Worm (Caenorhabditis elegans) whole organism, L4/young adult: ENCODE data around the gene nhr-205.

ENCODE experiments used
- dao-5 ChIP-seq: sonication (generic microtip); optimal IDR thresholded peaks from 2 replicates; lab custom pipeline; 2016; ENCODE audit warnings: missing genotype, missing genetic modification characterization, moderate library complexity, missing compliant biosample characterization
- him-1 ChIP-seq: sonication (generic microtip); optimal IDR thresholded peaks from 2 replicates; lab custom pipeline; 2016; ENCODE audit warnings: missing genotype, missing genetic modification reagents, missing genetic modification characterization, missing compliant biosample characterization

DNA sequence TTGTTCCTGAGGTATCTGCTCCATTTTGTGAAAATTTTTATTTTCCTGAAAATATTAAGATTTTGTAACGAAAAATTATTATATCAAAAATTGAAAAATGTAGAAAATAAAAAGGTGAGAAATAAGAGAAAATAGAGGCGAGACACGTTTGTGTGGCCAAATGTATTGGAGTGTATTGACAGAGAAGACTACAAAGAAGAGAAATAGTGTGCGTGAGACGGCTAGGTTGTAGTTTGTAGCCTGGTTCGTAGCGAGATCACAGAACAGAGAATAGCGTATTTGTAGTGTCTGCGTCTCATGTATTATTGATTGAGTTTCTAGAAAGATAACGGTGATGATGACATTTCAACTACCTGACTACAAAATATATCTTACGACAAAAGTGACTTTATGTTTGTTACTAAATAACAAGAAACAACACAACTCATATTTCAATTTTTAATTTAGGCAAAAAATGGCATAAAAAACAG, 2.5 kb upstream of the nhr-205 start, which contains the start of gene nhr-12:
- TF ChIP-seq dao-5 (tag; lab: Kevin White, UChicago) (no peak), him-1 (tag; lab: Kevin White, UChicago) (no peak)
